Fruit fly (Drosophila melanogaster): ENCODE data around the gene INPP5E.

INPP5E gene

DNA sequence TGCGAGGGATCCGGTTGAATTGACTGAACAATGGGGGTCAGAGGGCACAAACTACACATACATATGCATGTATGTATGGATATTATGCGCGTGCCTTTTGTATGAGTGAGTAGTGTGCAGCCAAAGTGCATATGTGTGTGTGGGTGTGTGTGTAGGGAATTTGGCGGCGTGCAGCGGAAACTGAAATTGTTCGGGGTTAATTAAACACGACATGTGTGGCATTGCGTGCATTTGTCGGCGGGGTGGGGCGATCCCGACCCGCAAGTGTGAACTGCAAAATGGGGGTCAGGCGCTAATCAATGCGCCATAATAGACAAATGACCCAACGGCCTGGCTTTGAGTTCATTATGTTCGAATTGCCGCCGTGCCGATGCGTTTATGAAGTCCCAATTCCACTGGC is 20.6 kb downstream of the INPP5E start (continued):
- TF ChIP-seq CG11093 (GFP tag; IDR thresholded peaks at IDR 0.05) (0 out of 3 replicates have a peak, but pooled peaks have one; percentile 30), cg (GFP tag; optimal IDR thresholded peaks at IDR 0.05) (peak; percentile 68)

DNA sequence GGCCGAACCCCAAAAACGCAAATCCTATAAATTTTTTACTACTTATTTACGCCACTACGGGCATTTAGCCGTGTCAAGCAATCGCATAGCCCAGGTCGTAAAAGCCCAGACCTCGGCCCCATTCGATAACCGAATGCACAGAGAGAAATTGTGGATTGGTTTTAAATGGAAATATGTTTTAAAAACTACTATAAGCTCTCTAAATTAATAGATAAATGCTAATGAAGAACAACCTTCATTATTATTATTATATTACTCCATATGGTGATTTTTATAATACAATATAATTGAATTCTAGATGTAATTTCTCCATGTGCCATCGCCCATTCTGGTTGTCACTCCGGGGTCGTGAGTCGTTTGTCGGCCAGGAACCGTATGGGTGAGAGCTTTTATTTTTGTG is 28.4 kb downstream of the INPP5E start:
- TF ChIP-seq jigr1 (GFP tag; IDR thresholded peaks at IDR 0.05): no peak
- TF ChIP-seq CG16779 (GFP tag; IDR thresholded peaks at IDR 0.05): no peak
- TF ChIP-seq CG12769 (tag; optimal IDR thresholded peaks at IDR 0.05): no peak
- TF ChIP-seq chinmo (GFP tag; IDR thresholded peaks at IDR 0.05; ENCODE audit: partially characterized antibody): no peak
- no peak for TF ChIP-seq ttk (GFP tag; IDR thresholded peaks at IDR 0.05)
- TF ChIP-seq CG3726 (GFP tag; IDR thresholded peaks at IDR 0.05): no peak
- TF ChIP-seq CG13424 (tag; optimal IDR thresholded peaks at IDR 0.05): peak; percentile 32
- no peak for TF ChIP-seq CG32767 (GFP tag; IDR thresholded peaks at IDR 0.05)
- TF ChIP-seq sug (tag; optimal IDR thresholded peaks at IDR 0.05): no peak
- peak; percentile 19 for TF ChIP-seq CG18599 (GFP tag; optimal IDR thresholded peaks at IDR 0.05)
- no peak for TF ChIP-seq Spps (tag; optimal IDR thresholded peaks at IDR 0.05)
- no peak for TF ChIP-seq yki (optimal IDR thresholded peaks at IDR 0.05)
- TF ChIP-seq B-H2 (GFP tag; optimal IDR thresholded peaks at IDR 0.05): no peak
- no peak for TF ChIP-seq CG2120 (GFP tag; optimal IDR thresholded peaks at IDR 0.05)
- no peak for TF ChIP-seq CG12299 (tag; optimal IDR thresholded peaks at IDR 0.05)
- no peak for TF ChIP-seq CG3065 (GFP tag; optimal IDR thresholded peaks at IDR 0.05)
- TF ChIP-seq bsh (GFP tag; optimal IDR thresholded peaks at IDR 0.05): peak in 1 of 2 experiments; percentile 54
- TF ChIP-seq Nf-YC (tag; optimal IDR thresholded peaks at IDR 0.05): no peak
- TF ChIP-seq CG16815 (GFP tag; optimal IDR thresholded peaks at IDR 0.05): no peak
- no peak for TF ChIP-seq seq (GFP tag; IDR thresholded peaks at IDR 0.05)
- TF ChIP-seq Dbx (GFP tag; IDR thresholded peaks at IDR 0.05): no peak
- TF ChIP-seq Side (GFP tag; optimal IDR thresholded peaks at IDR 0.05): no peak
- TF ChIP-seq Sox100B (GFP tag; optimal IDR thresholded peaks at IDR 0.05): no peak
- TF ChIP-seq CG32532 (GFP tag; IDR thresholded peaks at IDR 0.05): no peak
- no peak for TF ChIP-seq CG3163 (GFP tag; optimal IDR thresholded peaks at IDR 0.05)
- TF ChIP-seq dysf (GFP tag; IDR thresholded peaks at IDR 0.05): no peak
- no peak for TF ChIP-seq CG34422 (GFP tag; IDR thresholded peaks at IDR 0.05)
- no peak for TF ChIP-seq bowl (GFP tag; IDR thresholded peaks at IDR 0.05)
- no peak for TF ChIP-seq CG8924 (tag; optimal IDR thresholded peaks at IDR 0.05)
- no peak for TF ChIP-seq fd96Cb (tag; optimal IDR thresholded peaks at IDR 0.05)
- peak; percentile 9 for TF ChIP-seq unpg (GFP tag; optimal IDR thresholded peaks at IDR 0.05)
- TF ChIP-seq dan (GFP tag; IDR thresholded peaks at IDR 0.05): no peak
- no peak for TF ChIP-seq ash1 (GFP tag; optimal IDR thresholded peaks at IDR 0.05)
- no peak for TF ChIP-seq z (GFP tag; IDR thresholded peaks at IDR 0.05)
- TF ChIP-seq Adf1 (GFP tag; IDR thresholded peaks at IDR 0.05): no peak
- TF ChIP-seq CG7372 (GFP tag; IDR thresholded peaks at IDR 0.05): no peak
- no peak for TF ChIP-seq Eip74EF (GFP tag; optimal IDR thresholded peaks at IDR 0.05)
- no peak for TF ChIP-seq CG7271 (tag; optimal IDR thresholded peaks at IDR 0.05)
- TF ChIP-seq fd64A (GFP tag; optimal IDR thresholded peaks at IDR 0.05): no peak
- TF ChIP-seq Usf (GFP tag; optimal IDR thresholded peaks at IDR 0.05): no peak
- no peak for TF ChIP-seq cas (GFP tag; IDR thresholded peaks at IDR 0.05)
- TF ChIP-seq CG10462 (GFP tag; optimal IDR thresholded peaks at IDR 0.05): no peak
- no peak for TF ChIP-seq CG2116 (GFP tag; optimal IDR thresholded peaks at IDR 0.05)
- TF ChIP-seq CG17359 (tag; optimal IDR thresholded peaks at IDR 0.05): no peak
- TF ChIP-seq Xrp1 (GFP tag; IDR thresholded peaks at IDR 0.05): peak; percentile 34; the same call in 1 of the 2 replicates
- no peak for TF ChIP-seq CG2129 (GFP tag; IDR thresholded peaks at IDR 0.05; ENCODE audit: partially characterized antibody)
- no peak for TF ChIP-seq slou (GFP tag; optimal IDR thresholded peaks at IDR 0.05)
- no peak for TF ChIP-seq gt (GFP tag; IDR thresholded peaks at IDR 0.05)
- TF ChIP-seq p53 (GFP tag; optimal IDR thresholded peaks at IDR 0.05): no peak

Data from whole organism, embryonic.